Worm (Caenorhabditis elegans): Measurements from ENCODE around the gene C06A1.6.

DNA sequence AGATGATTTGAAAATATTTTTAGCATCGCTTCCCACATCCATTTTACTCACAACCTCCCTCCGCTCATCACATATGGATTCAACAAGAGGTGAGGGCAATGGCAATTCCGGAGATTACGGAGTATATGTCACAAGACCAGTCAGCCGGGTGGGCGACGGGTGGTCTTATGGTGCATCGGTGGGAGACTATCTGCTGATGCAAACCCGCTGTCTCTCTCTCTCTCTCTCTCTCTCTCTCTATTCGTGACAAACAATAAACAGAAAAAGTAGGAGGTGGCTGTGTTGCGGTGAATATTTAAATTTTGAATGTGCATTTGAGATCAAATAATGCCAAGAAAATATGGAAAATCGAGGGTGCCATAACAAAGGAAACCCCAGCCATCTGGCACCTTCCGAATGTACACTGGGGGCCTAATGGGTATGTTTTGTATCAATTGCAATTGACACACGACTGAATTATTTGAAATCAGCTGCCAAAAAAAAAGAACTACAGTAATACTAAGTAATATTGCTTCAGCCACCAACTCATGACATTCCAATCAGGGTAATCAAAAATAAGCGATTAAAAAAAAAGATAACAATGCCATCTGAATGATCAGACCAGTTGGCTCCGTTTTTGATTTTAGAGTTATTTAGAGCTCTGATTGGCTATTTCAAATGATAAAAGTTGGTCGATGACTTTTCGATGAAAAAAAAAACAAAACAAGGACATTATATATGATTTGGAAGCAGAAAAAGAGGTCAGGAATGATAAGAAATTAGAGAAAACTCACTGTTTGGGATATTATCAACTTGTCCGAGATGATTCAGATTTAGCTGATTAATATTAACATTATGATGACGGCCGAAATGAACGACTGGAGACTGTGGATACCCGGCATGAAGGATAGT lies 16.4 kb downstream of the C06A1.6 start:
- TF ChIP-seq dpl-1 (GFP tag; optimal IDR thresholded peaks at IDR 0.05) (no peak), ama-1 (optimal IDR thresholded peaks at IDR 0.05) (peak; percentile 94), ama-1 (GFP tag; optimal IDR thresholded peaks at IDR 0.05) (peak in 1 of 2 experiments; percentile 9), lin-26 (GFP tag; IDR thresholded peaks at IDR 0.05) (no peak), ztf-25 (GFP tag; IDR thresholded peaks at IDR 0.05) (0 out of 2 replicates have a peak, but pooled peaks have one; percentile 49), Y79H2A.3 (GFP tag; conservative IDR thresholded peaks at IDR 0.05) (no peak), die-1 (tag; optimal IDR thresholded peaks at IDR 0.05) (no peak), mel-28 (tag; optimal IDR thresholded peaks at IDR 0.05; ENCODE audit: borderline replicate concordance) (no peak), F33H1.4 (GFP tag; IDR thresholded peaks at IDR 0.05) (no peak), gei-17 (GFP tag; optimal IDR thresholded peaks at IDR 0.05) (no peak), nfya-1 (tag; optimal IDR thresholded peaks at IDR 0.05; ENCODE audit: borderline replicate concordance, insufficient read depth) (no peak), hlh-26 (GFP tag; conservative IDR thresholded peaks at IDR 0.05) (no peak)

Measured in whole organism, young adult.